Fruit fly (Drosophila melanogaster) whole organism, prepupa: ENCODE results near the gene CG32988.

Source experiments
- CG3032 ChIP-seq: fragments of 200-800 bp; optimal IDR thresholded peaks from 2 replicates; lab custom pipeline; 2019; ENCODE audit warnings: missing biosample characterization, mild to moderate bottlenecking, missing genetic modification characterization, moderate library complexity
- CG9139 ChIP-seq: fragments of 200-800 bp; sonication (Bioruptor generic); optimal IDR thresholded peaks from 3 replicates; lab custom pipeline; 2017; ENCODE audit warnings: missing biosample characterization, mild to moderate bottlenecking, missing genetic modification characterization
- dsx ChIP-seq: fragments of 200-800 bp; optimal IDR thresholded peaks from 3 replicates; lab custom pipeline; 2019; ENCODE audit warnings: missing biosample characterization, mild to moderate bottlenecking, missing genetic modification characterization, moderate library complexity; ENCODE audit not compliant: poor library complexity, severe bottlenecking
- fd59A ChIP-seq: fragments of 200-800 bp; sonication (Bioruptor generic); optimal IDR thresholded peaks from 2 replicates; lab custom pipeline; 2017; ENCODE audit warnings: missing biosample characterization, mild to moderate bottlenecking, missing genetic modification characterization, missing genetic modification reagents
- fkh ChIP-seq: fragments of 200-800 bp; sonication (Bioruptor generic); optimal IDR thresholded peaks from 3 replicates; lab custom pipeline; 2017; ENCODE audit warnings: missing biosample characterization, mild to moderate bottlenecking, missing genetic modification characterization, moderate library complexity
- pdm3 ChIP-seq: fragments of 200-800 bp; sonication (Bioruptor generic); optimal IDR thresholded peaks from 3 replicates; lab custom pipeline; 2016; ENCODE audit warnings: missing biosample characterization, missing genetic modification characterization

dm6 chr2L:8840717-8841116 is 23.9 kb upstream of the CG32988 start:
- TF ChIP-seq fkh (GFP tag; lab: Kevin White, UChicago) (no peak), pdm3 (GFP tag; lab: Kevin White, UChicago) (no peak), CG9139 (no peak), dsx (GFP tag; lab: Kevin White, UChicago) (no peak), fd59A (GFP tag; lab: Kevin White, UChicago) (no peak), CG3032 (tag; lab: Kevin White, UChicago) (no peak)
